Fruit fly (Drosophila melanogaster) whole organism, embryonic: ENCODE data around the gene Nadsyn.

ENCODE experiments used
- Bgb ChIP-seq: fragments of 200-800 bp; sonication (Bioruptor generic); IDR thresholded peaks from 2 replicates; pipeline ENCODE4 v1.3.6; 2022; ENCODE audit warnings: missing biosample characterization, missing genetic modification characterization; ENCODE audit not compliant: partially characterized antibody
- Blimp-1 ChIP-seq: fragments of 200-800 bp; sonication (Bioruptor generic); optimal IDR thresholded peaks from 3 replicates; lab custom pipeline; 2018; ENCODE audit warnings: missing biosample characterization, missing genetic modification characterization, mild to moderate bottlenecking, moderate library complexity, missing genetic modification reagents
- CG12236 ChIP-seq: fragments of 200-800 bp; sonication (Bioruptor generic); optimal IDR thresholded peaks from 2 replicates; lab custom pipeline; 2016; ENCODE audit warnings: missing biosample characterization, missing genetic modification characterization
- CG1603 ChIP-seq: fragments of 200-800 bp; sonication (Bioruptor generic); optimal IDR thresholded peaks from 2 replicates; lab custom pipeline; 2019; ENCODE audit warnings: missing biosample characterization, mild to moderate bottlenecking, missing genetic modification characterization, moderate library complexity
- CG4617 ChIP-seq: fragments of 200-800 bp; sonication (Bioruptor generic); optimal IDR thresholded peaks from 3 replicates; lab custom pipeline; 2016; ENCODE audit warnings: missing biosample characterization, missing genetic modification characterization, borderline replicate concordance
- CG6175 ChIP-seq: fragments of 200-800 bp; sonication (Bioruptor generic); IDR thresholded peaks from 3 replicates; pipeline ENCODE4 v1.3.6; 2022; ENCODE audit warnings: missing biosample characterization, missing genetic modification characterization
- CoRest ChIP-seq: fragments of 200-800 bp; sonication (Bioruptor generic); optimal IDR thresholded peaks from 3 replicates; lab custom pipeline; 2018; ENCODE audit warnings: missing biosample characterization, mild to moderate bottlenecking, missing genetic modification characterization, moderate library complexity
- danr ChIP-seq: fragments of 200-800 bp; sonication (Bioruptor generic); IDR thresholded peaks from 2 replicates; pipeline ENCODE4 v1.3.6; 2022; ENCODE audit warnings: missing biosample characterization, missing genetic modification characterization
- disco-r ChIP-seq: fragments of 200-800 bp; sonication (Bioruptor generic); optimal IDR thresholded peaks from 2 replicates; lab custom pipeline; 2016; ENCODE audit warnings: missing biosample characterization, missing genetic modification characterization
- dysf ChIP-seq: fragments of 200-800 bp; sonication (Bioruptor generic); IDR thresholded peaks from 3 replicates; pipeline ENCODE4 v1.3.6; 2022; ENCODE audit warnings: missing biosample characterization, missing genetic modification characterization
- grn ChIP-seq: fragments of 200-800 bp; sonication (Bioruptor generic); optimal IDR thresholded peaks from 3 replicates; lab custom pipeline; 2017; ENCODE audit warnings: missing biosample characterization, missing genetic modification characterization
- psq ChIP-seq: fragments of 200-800 bp; sonication (Bioruptor generic); optimal IDR thresholded peaks from 2 replicates; lab custom pipeline; 2017; ENCODE audit warnings: missing biosample characterization, missing genetic modification characterization

DNA sequence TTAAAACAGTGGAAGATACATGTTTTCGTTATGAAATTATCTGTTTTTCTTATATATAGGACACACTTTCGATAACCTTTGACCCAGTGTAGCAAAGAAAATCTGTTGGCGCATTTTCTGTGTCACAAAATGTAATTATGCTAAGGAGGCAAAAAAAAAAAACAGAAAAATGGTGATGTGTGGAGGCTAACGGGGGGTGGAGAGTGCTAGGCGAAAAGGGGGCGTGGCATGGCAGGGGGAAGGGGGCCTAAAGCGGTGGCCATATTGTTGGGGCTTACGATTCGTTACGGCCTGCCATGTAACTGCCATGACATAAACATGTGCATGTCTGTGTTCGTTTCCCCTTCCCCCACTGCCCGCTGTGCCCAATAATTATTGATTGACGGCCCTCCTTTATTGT lies 47.1 kb upstream of the Nadsyn start:
- TF ChIP-seq danr = no peak
- TF ChIP-seq Bgb (GFP tag; lab: Robert Waterston, UW) = no peak
- TF ChIP-seq CG6175 (GFP tag; lab: Robert Waterston, UW) = no peak
- no peak for TF ChIP-seq dysf (GFP tag; lab: Robert Waterston, UW)
- TF ChIP-seq grn (GFP tag; lab: Kevin White, UChicago) = no peak
- no peak for TF ChIP-seq CG12236 (GFP tag; lab: Kevin White, UChicago)
- no peak for TF ChIP-seq CG4617
- no peak for TF ChIP-seq CG1603 (tag; lab: Kevin White, UChicago)
- TF ChIP-seq CoRest (tag; lab: Kevin White, UChicago) = no peak
- TF ChIP-seq Blimp-1 (GFP tag; lab: Kevin White, UChicago) = no peak
- TF ChIP-seq psq (GFP tag; lab: Kevin White, UChicago) = no peak
- no peak for TF ChIP-seq disco-r (GFP tag; lab: Kevin White, UChicago)
